Fruit fly (Drosophila melanogaster): ENCODE results near the gene Cog4.

- TF ChIP-seq salr (GFP tag; optimal IDR thresholded peaks at IDR 0.05) (no peak), Hr39 (GFP tag; optimal IDR thresholded peaks at IDR 0.05) (no peak), Hr38 (GFP tag; optimal IDR thresholded peaks at IDR 0.05) (no peak), Sox14 (GFP tag; optimal IDR thresholded peaks at IDR 0.05) (no peak), CG6854 (GFP tag; optimal IDR thresholded peaks at IDR 0.05) (no peak), CG11762 (GFP tag; optimal IDR thresholded peaks at IDR 0.05; ENCODE audit: insufficient read depth) (no peak), CG7368 (GFP tag; optimal IDR thresholded peaks at IDR 0.05) (no peak)
Observed at dm6 chr2L:10497106-10497800, 8.8 kb upstream of the Cog4 start.

All from whole organism, prepupa.